Worm (Caenorhabditis elegans) whole organism, midembryonic: ENCODE data around the gene srab-11.

Source experiments
- T22C8.4 ChIP-seq: fragments of 200-800 bp; sonication (Bioruptor generic); IDR thresholded peaks from 2 replicates; pipeline ENCODE4 v1.3.6; 2022; ENCODE audit warnings: missing genetic modification characterization, missing compliant biosample characterization
- cog-1 ChIP-seq: sonication (generic microtip); optimal IDR thresholded peaks from 2 replicates; lab custom pipeline; 2016; ENCODE audit warnings: missing genetic modification characterization, missing compliant biosample characterization
- flt-1 ChIP-seq: fragments of 200-800 bp; sonication (Bioruptor generic); IDR thresholded peaks from 2 replicates; pipeline ENCODE4 v1.3.6; 2022; ENCODE audit warnings: missing genetic modification characterization, missing compliant biosample characterization
- klf-2 ChIP-seq: fragments of 200-800 bp; sonication (Bioruptor generic); conservative IDR thresholded peaks from 2 replicates; pipeline ENCODE4 v1.3.6; 2022; ENCODE audit warnings: missing genetic modification reagents, missing genetic modification characterization, missing compliant biosample characterization
- med-1 ChIP-seq: sonication (generic microtip); optimal IDR thresholded peaks from 2 replicates; lab custom pipeline; 2017; ENCODE audit warnings: missing genetic modification characterization, mild to moderate bottlenecking, missing compliant biosample characterization, antibody characterized with exemption, missing genetic modification reagents; ENCODE audit not compliant: insufficient read depth
- ref-1 ChIP-seq: fragments of 200-800 bp; sonication (Bioruptor generic); conservative IDR thresholded peaks from 2 replicates; pipeline ENCODE4 v1.3.6; 2022; ENCODE audit warnings: missing genetic modification reagents, missing genetic modification characterization, missing compliant biosample characterization
- tab-1 ChIP-seq: fragments of 200-800 bp; sonication (Bioruptor generic); IDR thresholded peaks from 2 replicates; pipeline ENCODE4 v1.3.6; 2022; ENCODE audit warnings: missing genetic modification characterization, missing compliant biosample characterization
- ztf-23 ChIP-seq: fragments of 200-800 bp; sonication (Bioruptor generic); IDR thresholded peaks from 2 replicates; pipeline ENCODE4 v1.3.6; 2022; ENCODE audit warnings: missing genetic modification reagents, missing genetic modification characterization, missing compliant biosample characterization
- ztf-29 ChIP-seq: fragments of 200-800 bp; sonication (Bioruptor generic); IDR thresholded peaks from 2 replicates; pipeline ENCODE4 v1.3.6; 2022; ENCODE audit warnings: missing genetic modification reagents, missing genetic modification characterization, missing compliant biosample characterization

ce11 chrV:3124912-3125311 lies 21.9 kb downstream of the srab-11 start, which contains the start of gene Y73C8C.12:
- TF ChIP-seq T22C8.4 (GFP tag; lab: Robert Waterston, UW): no peak
- no peak for TF ChIP-seq flt-1 (GFP tag; lab: Robert Waterston, UW)
- no peak for TF ChIP-seq cog-1 (tag; lab: Kevin White, UChicago)
- TF ChIP-seq ztf-23: no peak
- TF ChIP-seq klf-2 (GFP tag; lab: Robert Waterston, UW): no peak
- no peak for TF ChIP-seq tab-1 (GFP tag; lab: Robert Waterston, UW)
- TF ChIP-seq ref-1: no peak
- TF ChIP-seq med-1 (GFP tag; lab: Kevin White, UChicago): no peak
- no peak for TF ChIP-seq ztf-29 (GFP tag; lab: Robert Waterston, UW)
